Fruit fly (Drosophila melanogaster) whole organism, embryonic: ENCODE data around the gene CG43184.
A peak's percentile ranks its signal among the peaks of the same experiment; 100 is the strongest.

Experiments used
- Abd-B ChIP-seq: fragments of 200-800 bp; sonication (Bioruptor generic); optimal IDR thresholded peaks from 2 replicates; lab custom pipeline; 2018; ENCODE audit warnings: missing biosample characterization, mild to moderate bottlenecking, missing genetic modification characterization, moderate library complexity
- Atf-2 ChIP-seq: fragments of 200-800 bp; sonication (Bioruptor generic); optimal IDR thresholded peaks from 2 replicates; lab custom pipeline; 2016; ENCODE audit warnings: missing biosample characterization, missing genetic modification characterization
- Bgb ChIP-seq: fragments of 200-800 bp; sonication (Bioruptor generic); IDR thresholded peaks from 2 replicates; pipeline ENCODE4 v1.3.6; 2022; ENCODE audit warnings: missing biosample characterization, missing genetic modification characterization; ENCODE audit not compliant: partially characterized antibody
- CG10366 ChIP-seq: fragments of 200-800 bp; sonication (Bioruptor generic); IDR thresholded peaks from 2 replicates; pipeline ENCODE4 v1.3.6; 2022; ENCODE audit warnings: missing biosample characterization, missing genetic modification characterization
- CG11696 ChIP-seq: fragments of 200-800 bp; sonication (Bioruptor generic); IDR thresholded peaks from 2 replicates; pipeline ENCODE4 v1.3.6; 2022; ENCODE audit warnings: missing biosample characterization, missing genetic modification characterization
- CG12071 ChIP-seq: fragments of 200-800 bp; sonication (Bioruptor generic); optimal IDR thresholded peaks from 3 replicates; lab custom pipeline; 2018; ENCODE audit warnings: missing biosample characterization, mild to moderate bottlenecking, missing genetic modification characterization
- CG12391 ChIP-seq: fragments of 200-800 bp; sonication (Bioruptor generic); optimal IDR thresholded peaks from 3 replicates; lab custom pipeline; 2018; ENCODE audit warnings: missing biosample characterization, mild to moderate bottlenecking, missing genetic modification characterization, moderate library complexity
- CG16815 ChIP-seq: fragments of 200-800 bp; sonication (Bioruptor generic); optimal IDR thresholded peaks from 3 replicates; lab custom pipeline; 2017; ENCODE audit warnings: missing biosample characterization, mild to moderate bottlenecking, missing genetic modification characterization
- CG17912 ChIP-seq: fragments of 200-800 bp; sonication (Bioruptor generic); optimal IDR thresholded peaks from 2 replicates; lab custom pipeline; 2018; ENCODE audit warnings: missing biosample characterization, mild to moderate bottlenecking, missing genetic modification characterization
- CG2202 ChIP-seq: fragments of 200-800 bp; sonication (Bioruptor generic); optimal IDR thresholded peaks from 2 replicates; lab custom pipeline; 2018; ENCODE audit warnings: missing biosample characterization, mild to moderate bottlenecking, missing genetic modification characterization
- CG2712 ChIP-seq: fragments of 200-800 bp; optimal IDR thresholded peaks from 3 replicates; lab custom pipeline; 2019; ENCODE audit warnings: missing biosample characterization, mild to moderate bottlenecking, missing genetic modification characterization, moderate library complexity
- CG30403 ChIP-seq: fragments of 200-800 bp; sonication (Bioruptor generic); optimal IDR thresholded peaks from 3 replicates; lab custom pipeline; 2016; ENCODE audit warnings: missing biosample characterization, missing genetic modification characterization
- CG3726 ChIP-seq: fragments of 200-800 bp; sonication (Bioruptor generic); IDR thresholded peaks from 3 replicates; pipeline ENCODE4, ENCODE4 v1.3.6; 2022; ENCODE audit warnings: missing biosample characterization, missing genetic modification characterization
- CG4360 ChIP-seq: fragments of 200-800 bp; sonication (Bioruptor generic); IDR thresholded peaks from 2 replicates; pipeline ENCODE4 v1.3.6; 2022; ENCODE audit warnings: missing biosample characterization, missing genetic modification characterization
- CG6175 ChIP-seq: fragments of 200-800 bp; sonication (Bioruptor generic); IDR thresholded peaks from 3 replicates; pipeline ENCODE4 v1.3.6; 2022; ENCODE audit warnings: missing biosample characterization, missing genetic modification characterization
- CG6765 ChIP-seq: fragments of 200-800 bp; sonication (Bioruptor generic); optimal IDR thresholded peaks from 3 replicates; lab custom pipeline; 2017; ENCODE audit warnings: missing biosample characterization, mild to moderate bottlenecking, missing genetic modification characterization
- CG7745 ChIP-seq: fragments of 200-800 bp; sonication (Bioruptor generic); optimal IDR thresholded peaks from 2 replicates; lab custom pipeline; 2018; ENCODE audit warnings: missing biosample characterization, mild to moderate bottlenecking, missing genetic modification characterization, moderate library complexity
- CG8290 ChIP-seq, 3 experiments: fragments of 200-800 bp; sonication (Bioruptor generic); optimal IDR thresholded peaks; 2 replicates each; lab custom pipeline; 2016 to 2019; ENCODE audit warnings: missing biosample characterization in 3 of 3, missing genetic modification characterization in 3 of 3, mild to moderate bottlenecking in 2 of 3, moderate library complexity in 1 of 3
- CG8388 ChIP-seq: fragments of 200-800 bp; sonication (Bioruptor generic); optimal IDR thresholded peaks from 2 replicates; lab custom pipeline; 2019; ENCODE audit warnings: missing biosample characterization, mild to moderate bottlenecking, missing genetic modification characterization, moderate library complexity
- CG9215 ChIP-seq: fragments of 200-800 bp; sonication (Bioruptor generic); IDR thresholded peaks from 2 replicates; pipeline ENCODE4 v1.3.6; 2022; ENCODE audit warnings: missing biosample characterization, missing genetic modification characterization
- Chrac-16 ChIP-seq: fragments of 200-800 bp; sonication (Bioruptor generic); optimal IDR thresholded peaks from 3 replicates; lab custom pipeline; 2016; ENCODE audit warnings: missing biosample characterization, missing genetic modification characterization
- CkIIα-i1 ChIP-seq: fragments of 200-800 bp; sonication (Bioruptor generic); IDR thresholded peaks from 2 replicates; pipeline ENCODE4 v1.3.6; 2022; ENCODE audit warnings: missing biosample characterization, missing genetic modification characterization
- Dek ChIP-seq: fragments of 200-800 bp; sonication (Bioruptor generic); optimal IDR thresholded peaks from 3 replicates; lab custom pipeline; 2019; ENCODE audit warnings: missing biosample characterization, mild to moderate bottlenecking, missing genetic modification characterization, moderate library complexity
- Doc3 ChIP-seq: fragments of 200-800 bp; sonication (Bioruptor generic); IDR thresholded peaks from 3 replicates; pipeline ENCODE4 v1.3.6; 2022; ENCODE audit warnings: missing biosample characterization, missing genetic modification characterization; ENCODE audit not compliant: partially characterized antibody
- E2f1 ChIP-seq: fragments of 200-800 bp; sonication (Bioruptor generic); IDR thresholded peaks from 2 replicates; pipeline ENCODE4 v1.3.6; 2022; ENCODE audit warnings: missing biosample characterization, missing genetic modification characterization
- Ets65A ChIP-seq: fragments of 200-800 bp; sonication (Bioruptor generic); peaks from one replicate; lab custom pipeline; 2016; ENCODE audit warnings: missing biosample characterization, missing genetic modification characterization
- Fer1 ChIP-seq: fragments of 200-800 bp; sonication (Bioruptor generic); optimal IDR thresholded peaks from 2 replicates; lab custom pipeline; 2017; ENCODE audit warnings: missing biosample characterization, mild to moderate bottlenecking, missing genetic modification characterization
- Hsf ChIP-seq: fragments of 200-800 bp; sonication (Bioruptor generic); optimal IDR thresholded peaks from 3 replicates; lab custom pipeline; 2016; ENCODE audit warnings: missing biosample characterization, missing genetic modification characterization
- Usf ChIP-seq: fragments of 200-800 bp; sonication (Bioruptor generic); optimal IDR thresholded peaks from 2 replicates; lab custom pipeline; 2017; ENCODE audit warnings: missing genotype, missing biosample characterization, missing genetic modification characterization
- ac ChIP-seq: fragments of 200-800 bp; sonication (Bioruptor generic); optimal IDR thresholded peaks from 3 replicates; lab custom pipeline; 2017; ENCODE audit warnings: missing biosample characterization, mild to moderate bottlenecking, missing genetic modification characterization
- bowl ChIP-seq: fragments of 200-800 bp; sonication (Bioruptor generic); IDR thresholded peaks from 2 replicates; pipeline ENCODE4 v1.3.6; 2022; ENCODE audit warnings: missing biosample characterization, missing genetic modification characterization
- chif ChIP-seq, 2 experiments: fragments of 200-800 bp; sonication (Bioruptor generic); optimal IDR thresholded peaks; 3 replicates each; lab custom pipeline; 2016; ENCODE audit warnings: missing biosample characterization in 2 of 2, missing genetic modification characterization in 2 of 2
- chm ChIP-seq: fragments of 200-800 bp; sonication (Bioruptor generic); IDR thresholded peaks from 2 replicates; pipeline ENCODE4 v1.3.6; 2022; ENCODE audit warnings: missing biosample characterization, missing genetic modification characterization
- ci ChIP-seq: fragments of 200-800 bp; sonication (Bioruptor generic); IDR thresholded peaks from 3 replicates; pipeline ENCODE4 v1.3.6; 2022; ENCODE audit warnings: missing biosample characterization, missing genetic modification characterization
- disco-r ChIP-seq: fragments of 200-800 bp; sonication (Bioruptor generic); optimal IDR thresholded peaks from 2 replicates; lab custom pipeline; 2016; ENCODE audit warnings: missing biosample characterization, missing genetic modification characterization
- ems ChIP-seq: fragments of 200-800 bp; sonication (Bioruptor generic); optimal IDR thresholded peaks from 3 replicates; lab custom pipeline; 2016; ENCODE audit warnings: missing biosample characterization, missing genetic modification characterization
- ewg ChIP-seq: fragments of 200-800 bp; sonication (Bioruptor generic); optimal IDR thresholded peaks from 3 replicates; lab custom pipeline; 2017; ENCODE audit warnings: mild to moderate bottlenecking, missing biosample characterization, missing genetic modification reagents, missing genetic modification characterization
- eyg ChIP-seq: fragments of 200-800 bp; sonication (Bioruptor generic); optimal IDR thresholded peaks from 3 replicates; lab custom pipeline; 2016; ENCODE audit warnings: missing biosample characterization, missing genetic modification characterization
- grau ChIP-seq: fragments of 200-800 bp; optimal IDR thresholded peaks from 3 replicates; lab custom pipeline; 2019; ENCODE audit warnings: missing biosample characterization, mild to moderate bottlenecking, missing genetic modification characterization, moderate library complexity
- gro ChIP-seq: fragments of 200-800 bp; sonication (Bioruptor generic); optimal IDR thresholded peaks from 2 replicates; lab custom pipeline; 2016; ENCODE audit warnings: missing biosample characterization, missing genetic modification characterization
- her ChIP-seq: fragments of 200-800 bp; sonication (Bioruptor generic); optimal IDR thresholded peaks from 2 replicates; lab custom pipeline; 2016; ENCODE audit warnings: missing biosample characterization, missing genetic modification characterization
- ken ChIP-seq: fragments of 200-800 bp; sonication (Bioruptor generic); IDR thresholded peaks from 3 replicates; pipeline ENCODE4 v1.3.6; 2022; ENCODE audit warnings: missing biosample characterization, missing genetic modification characterization
- nerfin-2 ChIP-seq: fragments of 200-800 bp; sonication (Bioruptor generic); IDR thresholded peaks from 2 replicates; pipeline ENCODE4 v1.3.6; 2022; ENCODE audit warnings: missing biosample characterization, missing genetic modification characterization; ENCODE audit not compliant: partially characterized antibody
- odd ChIP-seq: fragments of 200-800 bp; sonication (Bioruptor generic); optimal IDR thresholded peaks from 2 replicates; lab custom pipeline; 2017; ENCODE audit warnings: missing biosample characterization, mild to moderate bottlenecking, missing genetic modification characterization
- pzg ChIP-seq: fragments of 200-800 bp; sonication (Bioruptor generic); optimal IDR thresholded peaks from 3 replicates; lab custom pipeline; 2018; ENCODE audit warnings: missing biosample characterization, mild to moderate bottlenecking, missing genetic modification characterization, moderate library complexity
- ranshi ChIP-seq: fragments of 200-800 bp; sonication (Bioruptor generic); IDR thresholded peaks from 2 replicates; pipeline ENCODE4 v1.3.6; 2022; ENCODE audit warnings: missing biosample characterization, missing genetic modification characterization
- row ChIP-seq: fragments of 200-800 bp; sonication (Bioruptor generic); IDR thresholded peaks from 3 replicates; pipeline ENCODE4 v1.3.6; 2022; ENCODE audit warnings: missing biosample characterization, missing genetic modification characterization
- sd ChIP-seq: fragments of 200-800 bp; sonication (Bioruptor generic); optimal IDR thresholded peaks from 3 replicates; lab custom pipeline; 2018; ENCODE audit warnings: missing biosample characterization, mild to moderate bottlenecking, missing genetic modification characterization, moderate library complexity
- sens-2 ChIP-seq: fragments of 200-800 bp; sonication (Bioruptor generic); IDR thresholded peaks from 2 replicates; pipeline ENCODE4 v1.3.6; 2022; ENCODE audit warnings: missing biosample characterization, missing genetic modification characterization
- sima ChIP-seq: fragments of 200-800 bp; sonication (Bioruptor generic); optimal IDR thresholded peaks from 2 replicates; lab custom pipeline; 2016; ENCODE audit warnings: missing biosample characterization, missing genetic modification characterization
- stc ChIP-seq: fragments of 200-800 bp; sonication (Bioruptor generic); IDR thresholded peaks from 2 replicates; pipeline ENCODE4 v1.3.6; 2022; ENCODE audit warnings: missing biosample characterization, missing genetic modification characterization

The CG43184 gene

dm6 chr3L:13862403-13862802 is 24.8 kb downstream of the CG43184 start (continued):
- TF ChIP-seq Fer1 (GFP tag; lab: Kevin White, UChicago) (no peak), CG2202 (no peak), Dek (tag; lab: Kevin White, UChicago) (peak; percentile 83), eyg (GFP tag; lab: Kevin White, UChicago) (no peak), CG9215 (GFP tag; lab: Robert Waterston, UW) (peak; percentile 79), CG12071 (GFP tag; lab: Kevin White, UChicago) (no peak), row (GFP tag; lab: Robert Waterston, UW) (peak; percentile 99), grau (tag; lab: Kevin White, UChicago) (peak; percentile 83), Bgb (GFP tag; lab: Robert Waterston, UW) (peak; percentile 90), ems (peak; percentile 89), ken (GFP tag; lab: Robert Waterston, UW) (peak; percentile 97), CG7745 (tag; lab: Kevin White, UChicago) (no peak), sd (tag; lab: Kevin White, UChicago) (peak; percentile 85), stc (GFP tag; lab: Robert Waterston, UW) (0 out of 2 replicates have a peak, but pooled peaks have one; percentile 45), Chrac-16 (GFP tag; lab: Kevin White, UChicago) (peak; percentile 84), sima (no peak), CG4360 (GFP tag; lab: Robert Waterston, UW) (peak; percentile 65), Hsf (GFP tag; lab: Kevin White, UChicago) (peak; percentile 89), Ets65A (GFP tag; lab: Kevin White, UChicago) (peak; percentile 97), odd (GFP tag; lab: Kevin White, UChicago) (peak; percentile 40), CG8388 (GFP tag; lab: Kevin White, UChicago) (peak; percentile 58), chif (GFP tag; optimal IDR thresholded peaks at IDR 0.05; lab: Kevin White, UChicago) (peak; percentile 83 to 86), bowl (GFP tag; lab: Robert Waterston, UW) (peak; percentile 84), Atf-2 (GFP tag; lab: Kevin White, UChicago) (peak; percentile 83), ewg (GFP tag; lab: Kevin White, UChicago) (peak; percentile 69), CG6175 (peak; percentile 96), Usf (GFP tag; lab: Kevin White, UChicago) (peak; percentile 64), Doc3 (no peak), chm (GFP tag; lab: Robert Waterston, UW) (peak; percentile 94), CG3726 (GFP tag; lab: Robert Waterston, UW) (0 out of 3 replicates have a peak, but pooled peaks have one; percentile 57), CG30403 (peak; percentile 88), CG16815 (peak; percentile 81), CG10366 (GFP tag; lab: Robert Waterston, UW) (peak; percentile 94), disco-r (GFP tag; lab: Kevin White, UChicago) (peak; percentile 75), ci (GFP tag; lab: Robert Waterston, UW) (peak; percentile 95), CkIIα-i1 (GFP tag; lab: Robert Waterston, UW) (no peak), CG17912 (GFP tag; lab: Kevin White, UChicago) (peak; percentile 75), nerfin-2 (GFP tag; lab: Robert Waterston, UW) (no peak), CG2712 (tag; lab: Kevin White, UChicago) (peak; percentile 67), gro (GFP tag; lab: Kevin White, UChicago) (no peak), pzg (GFP tag; lab: Kevin White, UChicago) (no peak), CG6765 (GFP tag; lab: Kevin White, UChicago) (no peak), ac (peak; percentile 4), E2f1 (GFP tag; lab: Robert Waterston, UW) (peak; percentile 82), CG12391 (peak; percentile 72), Abd-B (GFP tag; lab: Kevin White, UChicago) (peak; percentile 71), ranshi (peak; percentile 74), sens-2 (GFP tag; lab: Robert Waterston, UW) (peak; percentile 85), CG11696 (GFP tag; lab: Robert Waterston, UW) (peak; percentile 60; the same call in 1 of the 2 replicates), CG8290 (GFP tag; optimal IDR thresholded peaks at IDR 0.05; lab: Kevin White, UChicago) (peak; percentile 65), CG8290 (tag; optimal IDR thresholded peaks at IDR 0.05; lab: Kevin White, UChicago) (peak in 1 of 2 experiments; percentile 99), her (peak; percentile 91)
